Fruit fly (Drosophila melanogaster): ENCODE measurements around the gene CG2854.

Gene CG2854

DNA sequence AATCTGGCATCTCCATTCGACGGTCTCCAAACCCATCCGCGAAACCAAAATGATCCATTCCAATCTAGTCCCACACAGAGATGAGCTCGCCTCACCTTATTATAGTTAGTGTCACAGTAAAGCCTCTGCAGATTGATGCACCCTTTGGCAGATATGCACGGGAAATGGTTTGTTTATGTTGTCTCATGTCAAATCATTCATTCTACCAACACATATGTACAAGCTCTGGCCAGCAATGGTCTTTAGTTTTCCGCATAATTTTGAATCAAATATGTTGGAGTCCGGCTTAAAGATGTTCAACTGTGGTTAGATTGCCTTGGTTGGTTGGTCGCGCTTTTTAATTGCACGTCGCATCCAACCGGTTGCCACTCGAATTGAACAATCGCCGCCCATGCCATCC lies 31.3 kb downstream of the CG2854 start (continued):
- peak; percentile 17 for TF ChIP-seq Sox102F (GFP tag; optimal IDR thresholded peaks at IDR 0.05)
- peak; percentile 64 for TF ChIP-seq CG8119 (GFP tag; IDR thresholded peaks at IDR 0.05)
- TF ChIP-seq CG16779 (tag; optimal IDR thresholded peaks at IDR 0.05): peak; percentile 23
- TF ChIP-seq net (GFP tag; optimal IDR thresholded peaks at IDR 0.05): peak; percentile 3
- TF ChIP-seq CG34406 (GFP tag; optimal IDR thresholded peaks at IDR 0.05): peak; percentile 58
- no peak for TF ChIP-seq CG6854 (GFP tag; optimal IDR thresholded peaks at IDR 0.05)
- TF ChIP-seq Hr38 (GFP tag; optimal IDR thresholded peaks at IDR 0.05): no peak
- TF ChIP-seq CG8319 (GFP tag; optimal IDR thresholded peaks at IDR 0.05): no peak

DNA sequence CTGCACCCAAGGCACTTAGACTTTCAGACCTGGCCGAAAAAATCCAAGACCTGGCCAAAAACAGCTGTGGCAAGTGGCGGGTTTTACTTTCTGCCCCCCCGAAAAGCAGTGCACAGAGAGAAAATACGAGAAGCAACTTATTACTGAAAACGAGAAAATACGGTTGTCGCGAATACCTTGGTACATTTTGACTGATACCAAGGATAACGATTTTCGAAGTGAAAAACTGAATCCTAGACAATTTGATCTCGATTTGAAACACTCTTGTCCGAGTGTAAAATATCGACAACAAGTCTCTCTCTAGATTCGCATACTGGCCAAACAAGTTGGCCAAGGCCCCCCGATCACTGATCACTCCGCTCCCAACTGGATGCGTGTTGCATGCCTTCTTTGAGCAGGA lies 32.9 kb downstream of the CG2854 start:
- TF ChIP-seq lz (GFP tag; optimal IDR thresholded peaks at IDR 0.05): peak; percentile 88
- TF ChIP-seq Met (GFP tag; optimal IDR thresholded peaks at IDR 0.05): peak; percentile 88
- peak; percentile 92 for TF ChIP-seq dac (GFP tag; optimal IDR thresholded peaks at IDR 0.05)
- peak; percentile 70 for TF ChIP-seq vri (GFP tag; optimal IDR thresholded peaks at IDR 0.05)
- TF ChIP-seq fkh (GFP tag; optimal IDR thresholded peaks at IDR 0.05): no peak
- TF ChIP-seq Gug (GFP tag; IDR thresholded peaks at IDR 0.05): peak; percentile 91
- TF ChIP-seq cyc (GFP tag; optimal IDR thresholded peaks at IDR 0.05): peak; percentile 92
- TF ChIP-seq CG11294 (GFP tag; IDR thresholded peaks at IDR 0.05): peak; percentile 88
- TF ChIP-seq eg (GFP tag; IDR thresholded peaks at IDR 0.05): peak; percentile 96
- TF ChIP-seq CG4318 (GFP tag; optimal IDR thresholded peaks at IDR 0.05): peak; percentile 91
- peak; percentile 78 for TF ChIP-seq CG9139 (GFP tag; optimal IDR thresholded peaks at IDR 0.05)
- TF ChIP-seq Blimp-1 (GFP tag; optimal IDR thresholded peaks at IDR 0.05): peak; percentile 95
- TF ChIP-seq Sox14 (GFP tag; optimal IDR thresholded peaks at IDR 0.05): peak; percentile 92
- TF ChIP-seq Eip75B (GFP tag; optimal IDR thresholded peaks at IDR 0.05): peak; percentile 93
- TF ChIP-seq achi (GFP tag; optimal IDR thresholded peaks at IDR 0.05): peak; percentile 93
- peak; percentile 5 for TF ChIP-seq Hr38 (GFP tag; optimal IDR thresholded peaks at IDR 0.05)
- TF ChIP-seq topi (GFP tag; optimal IDR thresholded peaks at IDR 0.05): peak; percentile 94
- TF ChIP-seq fd85E (GFP tag; optimal IDR thresholded peaks at IDR 0.05): peak; percentile 84
- TF ChIP-seq CG8319 (GFP tag; optimal IDR thresholded peaks at IDR 0.05): peak; percentile 82
- peak; percentile 87 to 92 for TF ChIP-seq salr (GFP tag; optimal IDR thresholded peaks at IDR 0.05)
- TF ChIP-seq Ets96B (tag; optimal IDR thresholded peaks at IDR 0.05): peak; percentile 91
- peak; percentile 90 for TF ChIP-seq spab (GFP tag; optimal IDR thresholded peaks at IDR 0.05)
- TF ChIP-seq net (GFP tag; optimal IDR thresholded peaks at IDR 0.05): peak; percentile 92
- peak; percentile 93 for TF ChIP-seq Lpt (GFP tag; optimal IDR thresholded peaks at IDR 0.05)
- peak; percentile 92 for TF ChIP-seq svp (GFP tag)
- peak; percentile 93 for TF ChIP-seq CG10631 (GFP tag; optimal IDR thresholded peaks at IDR 0.05)
- TF ChIP-seq Sox15 (GFP tag; optimal IDR thresholded peaks at IDR 0.05): peak; percentile 87
- peak; percentile 87 for TF ChIP-seq CG8632 (GFP tag; optimal IDR thresholded peaks at IDR 0.05)
- peak; percentile 80 for TF ChIP-seq Smox (GFP tag; optimal IDR thresholded peaks at IDR 0.05)
- peak; percentile 86 for TF ChIP-seq dsx (GFP tag; optimal IDR thresholded peaks at IDR 0.05; ENCODE audit: poor library complexity, severe bottlenecking)
- TF ChIP-seq Eip93F (GFP tag; optimal IDR thresholded peaks at IDR 0.05): peak; percentile 21
- TF ChIP-seq CG15336 (GFP tag; IDR thresholded peaks at IDR 0.05): peak; percentile 96
- TF ChIP-seq CG6854 (GFP tag; optimal IDR thresholded peaks at IDR 0.05): peak; percentile 87
- peak; percentile 93 for TF ChIP-seq CG8119 (GFP tag; IDR thresholded peaks at IDR 0.05)
- peak; percentile 88 for TF ChIP-seq CG6276 (GFP tag; optimal IDR thresholded peaks at IDR 0.05)
- peak; percentile 87 for TF ChIP-seq Hr39 (GFP tag; optimal IDR thresholded peaks at IDR 0.05)
- peak; percentile 92 for TF ChIP-seq Hr4 (GFP tag; optimal IDR thresholded peaks at IDR 0.05)
- peak; percentile 89 for TF ChIP-seq CG16779 (tag; optimal IDR thresholded peaks at IDR 0.05)
- TF ChIP-seq CG3919 (GFP tag; optimal IDR thresholded peaks at IDR 0.05): peak; percentile 96
- TF ChIP-seq fd59A (GFP tag; optimal IDR thresholded peaks at IDR 0.05): peak; percentile 92
- peak; percentile 88 for TF ChIP-seq CG11902 (GFP tag; optimal IDR thresholded peaks at IDR 0.05)
- TF ChIP-seq CG10669 (GFP tag; optimal IDR thresholded peaks at IDR 0.05): peak; percentile 91
- TF ChIP-seq CG3032 (tag; optimal IDR thresholded peaks at IDR 0.05): peak; percentile 92
- peak; percentile 94 for TF ChIP-seq pdm3 (GFP tag; optimal IDR thresholded peaks at IDR 0.05)
- peak; percentile 93 for TF ChIP-seq CG6792 (GFP tag; optimal IDR thresholded peaks at IDR 0.05)
- TF ChIP-seq OdsH (GFP tag; optimal IDR thresholded peaks at IDR 0.05): peak; percentile 91
- peak; percentile 94 to 95 for TF ChIP-seq ss (GFP tag; optimal IDR thresholded peaks at IDR 0.05)
